Worm (Caenorhabditis elegans): Measurements from ENCODE around the gene alh-9.

The alh-9 gene

DNA sequence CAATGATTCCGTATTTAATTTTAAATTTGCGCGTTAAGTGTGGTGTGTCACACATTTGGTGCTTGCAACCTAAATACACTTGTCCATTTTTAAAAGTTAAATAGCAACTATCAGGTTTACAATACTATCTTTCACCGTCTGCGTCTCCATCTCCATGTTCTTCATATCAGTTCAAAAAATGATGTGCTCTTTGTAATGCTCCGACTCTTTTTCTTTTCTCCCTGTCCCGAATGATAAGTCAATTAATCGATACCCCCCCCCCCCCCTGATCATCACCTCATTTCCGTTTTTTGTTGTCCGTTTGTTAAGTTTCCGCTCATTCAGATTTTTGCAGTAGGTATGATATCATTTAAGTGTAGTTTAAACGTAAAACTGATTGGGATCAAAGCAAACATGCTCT is 41.7 kb upstream of the alh-9 start:
- TF ChIP-seq F55B11.4 (tag; optimal IDR thresholded peaks at IDR 0.05; ENCODE audit: borderline replicate concordance, insufficient read depth): no peak
- peak; percentile 47; the same call in 1 of the 2 replicates for TF ChIP-seq egrh-3 (GFP tag; IDR thresholded peaks at IDR 0.05)
- no peak for TF ChIP-seq cebp-1 (GFP tag; IDR thresholded peaks at IDR 0.05)
- peak; percentile 34 for TF ChIP-seq cebp-1 (tag; optimal IDR thresholded peaks at IDR 0.05)
- 0 out of 2 replicates have a peak, but pooled peaks have one; percentile 17 for TF ChIP-seq hmg-1.2 (GFP tag; IDR thresholded peaks at IDR 0.05)

DNA sequence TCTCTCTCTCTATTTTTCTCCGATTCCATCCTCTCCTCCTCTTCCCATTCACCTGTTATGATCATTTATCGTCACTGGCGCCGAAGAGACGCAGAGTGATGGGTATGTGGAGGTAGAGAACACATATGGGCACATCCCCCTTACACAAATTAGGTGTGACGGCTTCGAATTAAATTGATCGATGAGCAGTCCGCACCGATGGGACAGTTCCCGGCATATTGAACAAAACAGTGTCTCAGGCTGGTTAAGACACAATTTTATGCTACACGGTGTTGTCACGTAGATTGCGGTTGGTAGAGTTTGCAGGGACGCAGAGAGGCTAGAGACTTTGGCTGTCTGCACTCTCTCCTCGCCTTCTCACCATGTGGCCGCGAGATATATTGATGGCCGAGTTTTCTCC is 41.0 kb upstream of the alh-9 start, which contains the start of gene R12B2.7:
Gene R12B2.7, plus strand, starts transcription at position 247 of the 400 bp plus-strand sequence.
- TF ChIP-seq ztf-22 (GFP tag; optimal IDR thresholded peaks at IDR 0.05) (peak; percentile 25), nhr-80 (tag; optimal IDR thresholded peaks at IDR 0.05) (peak; percentile 31), hmg-1.2 (GFP tag; IDR thresholded peaks at IDR 0.05) (no peak), zfh-2 (GFP tag; conservative IDR thresholded peaks at IDR 0.05) (peak; percentile 23; the same call in 1 of the 2 replicates), ceh-58 (GFP tag; IDR thresholded peaks at IDR 0.05) (no peak)

DNA sequence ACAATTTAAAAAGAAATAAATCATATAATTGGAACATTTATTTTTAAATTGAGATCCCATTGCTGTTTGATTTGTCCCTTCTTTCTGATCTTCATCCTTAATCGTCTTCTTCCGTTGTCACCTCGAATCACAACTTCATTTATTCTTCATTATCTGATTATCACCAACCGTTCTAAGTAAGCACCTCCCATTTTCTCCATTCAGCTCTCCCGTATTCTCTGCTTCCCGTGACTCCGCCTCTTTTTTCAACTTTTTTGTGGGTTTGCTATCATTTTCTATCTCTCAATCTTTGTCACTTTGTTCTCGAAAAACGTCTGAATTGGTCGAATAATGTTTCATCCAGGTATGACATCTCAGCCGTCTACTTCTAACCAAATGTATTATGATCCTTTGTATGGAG is 39.9 kb upstream of the alh-9 start, which contains the start of gene sma-4:
Gene sma-4, plus strand, starts transcription at position 301 of the 400 bp plus-strand sequence.
- TF ChIP-seq dox-1 (GFP tag; IDR thresholded peaks at IDR 0.05) (no peak), zfh-2 (GFP tag; conservative IDR thresholded peaks at IDR 0.05) (no peak)

DNA sequence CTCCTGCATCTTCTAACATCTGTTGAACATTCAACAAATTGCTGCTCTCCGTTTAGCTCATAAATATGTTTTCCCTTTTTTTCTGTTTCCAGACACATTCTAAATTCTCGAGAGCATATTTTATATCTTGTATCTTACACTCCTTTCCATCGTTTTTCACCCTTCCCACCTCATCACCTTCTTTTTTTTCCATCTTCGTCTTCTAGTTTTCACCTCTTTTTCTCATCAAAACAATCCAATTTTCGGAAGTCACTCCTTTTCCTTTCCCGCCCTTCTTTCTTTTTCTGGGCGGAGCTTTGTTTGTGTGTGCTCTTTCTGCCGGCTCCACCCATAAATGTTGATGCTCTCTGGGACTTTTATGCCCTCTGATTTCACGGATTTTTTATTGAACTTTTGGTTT is 33.0 kb upstream of the alh-9 start:
- TF ChIP-seq nhr-27 (tag; optimal IDR thresholded peaks at IDR 0.05) (no peak), mel-28 (tag; optimal IDR thresholded peaks at IDR 0.05; ENCODE audit: borderline replicate concordance) (no peak), K12H6.12 (tag; optimal IDR thresholded peaks at IDR 0.05) (no peak)

- no peak for TF ChIP-seq nfyb-1 (GFP tag; IDR thresholded peaks at IDR 0.05)
- TF ChIP-seq xnd-1 (tag; optimal IDR thresholded peaks at IDR 0.05): no peak
- no peak for TF ChIP-seq ceh-79 (tag; optimal IDR thresholded peaks at IDR 0.05)
- TF ChIP-seq attf-5 (GFP tag; optimal IDR thresholded peaks at IDR 0.05): no peak
- no peak for TF ChIP-seq B0019.2 (GFP tag; conservative IDR thresholded peaks at IDR 0.05)
- no peak for TF ChIP-seq F23B12.7 (tag; optimal IDR thresholded peaks at IDR 0.05; ENCODE audit: insufficient read depth)
- no peak for TF ChIP-seq ama-1 (optimal IDR thresholded peaks at IDR 0.05)
- no peak for TF ChIP-seq ama-1 (GFP tag; optimal IDR thresholded peaks at IDR 0.05)
- no peak for TF ChIP-seq D2030.7 (GFP tag; IDR thresholded peaks at IDR 0.05)
- no peak for TF ChIP-seq nhr-120 (GFP tag; IDR thresholded peaks at IDR 0.05)
- TF ChIP-seq ZK185.1 (tag; optimal IDR thresholded peaks at IDR 0.05; ENCODE audit: poor library complexity, severe bottlenecking): no peak
- TF ChIP-seq ceh-27 (GFP tag; optimal IDR thresholded peaks at IDR 0.05): no peak
These were observed 32.2 kb upstream of the alh-9 start, which contains the start of gene R12B2.8 for ce11 chrIII:5823617-5824016. TSS of gene R12B2.8 (plus strand) at chrIII:5823917.

ce11 chrIII:5824450-5824972 is 31.3 kb upstream of the alh-9 start:
- TF ChIP-seq cebp-1 (GFP tag; IDR thresholded peaks at IDR 0.05): no peak
- TF ChIP-seq cebp-1 (tag; optimal IDR thresholded peaks at IDR 0.05): no peak
- TF ChIP-seq ceh-79 (tag; optimal IDR thresholded peaks at IDR 0.05): no peak
- no peak for TF ChIP-seq hlh-12 (tag; optimal IDR thresholded peaks at IDR 0.05)
- no peak for TF ChIP-seq madf-10 (tag; optimal IDR thresholded peaks at IDR 0.05)
- no peak for TF ChIP-seq snpc-3.4 (tag; optimal IDR thresholded peaks at IDR 0.05)
- no peak for TF ChIP-seq ccch-3 (GFP tag; optimal IDR thresholded peaks at IDR 0.05)
- TF ChIP-seq let-526 (GFP tag; IDR thresholded peaks at IDR 0.05): no peak
- no peak for TF ChIP-seq nhr-27 (tag; optimal IDR thresholded peaks at IDR 0.05)
- TF ChIP-seq aptf-2 (GFP tag; conservative IDR thresholded peaks at IDR 0.05): no peak
- TF ChIP-seq atf-7 (tag; optimal IDR thresholded peaks at IDR 0.05): no peak
- no peak for TF ChIP-seq B0035.1 (tag; optimal IDR thresholded peaks at IDR 0.05)
- no peak for TF ChIP-seq ceh-100 (GFP tag; IDR thresholded peaks at IDR 0.05)
- no peak for TF ChIP-seq rcor-1 (GFP tag; IDR thresholded peaks at IDR 0.05)
- no peak for TF ChIP-seq lin-35 (GFP tag; optimal IDR thresholded peaks at IDR 0.05)
- TF ChIP-seq F49E8.2 (tag; optimal IDR thresholded peaks at IDR 0.05; ENCODE audit: insufficient read depth): no peak
- TF ChIP-seq gei-17 (GFP tag; optimal IDR thresholded peaks at IDR 0.05): no peak
- no peak for TF ChIP-seq tbx-9 (tag; optimal IDR thresholded peaks at IDR 0.05; ENCODE audit: borderline replicate concordance)
- no peak for TF ChIP-seq tbp1 (GFP tag; optimal IDR thresholded peaks at IDR 0.05)

Measured in whole organism, young adult.